Fruit fly (Drosophila melanogaster) whole organism, embryonic: ENCODE results near the gene CG10341.
A peak's percentile ranks its signal among the peaks of the same experiment; 100 is the strongest.

Experiments used
- Atf3 ChIP-seq: fragments of 200-800 bp; sonication (Bioruptor generic); optimal IDR thresholded peaks from 3 replicates; lab custom pipeline; 2016; ENCODE audit warnings: missing biosample characterization, missing genetic modification characterization
- Awh ChIP-seq: fragments of 200-800 bp; sonication (Bioruptor generic); IDR thresholded peaks from 2 replicates; pipeline ENCODE4, ENCODE4 v1.3.6; 2022; ENCODE audit warnings: missing biosample characterization, missing genetic modification characterization
- CG10321 ChIP-seq: fragments of 200-800 bp; sonication (Bioruptor generic); IDR thresholded peaks from 2 replicates; pipeline ENCODE4 v1.3.6; 2022; ENCODE audit warnings: missing biosample characterization, missing genetic modification characterization
- CG11504 ChIP-seq: fragments of 200-800 bp; sonication (Bioruptor generic); optimal IDR thresholded peaks from 3 replicates; lab custom pipeline; 2019; ENCODE audit warnings: missing biosample characterization, mild to moderate bottlenecking, missing genetic modification characterization, moderate library complexity
- CG12391 ChIP-seq: fragments of 200-800 bp; sonication (Bioruptor generic); optimal IDR thresholded peaks from 3 replicates; lab custom pipeline; 2018; ENCODE audit warnings: missing biosample characterization, mild to moderate bottlenecking, missing genetic modification characterization, moderate library complexity
- CG12659 ChIP-seq: fragments of 200-800 bp; sonication (Bioruptor generic); optimal IDR thresholded peaks from 3 replicates; lab custom pipeline; 2017; ENCODE audit warnings: mild to moderate bottlenecking, missing biosample characterization, missing genetic modification reagents, missing genetic modification characterization
- CG13624 ChIP-seq: fragments of 200-800 bp; sonication (Bioruptor generic); optimal IDR thresholded peaks from 2 replicates; lab custom pipeline; 2016; ENCODE audit warnings: missing biosample characterization, missing genetic modification characterization
- CG13894 ChIP-seq: fragments of 200-800 bp; sonication (Bioruptor generic); optimal IDR thresholded peaks from 3 replicates; lab custom pipeline; 2018; ENCODE audit warnings: missing biosample characterization, mild to moderate bottlenecking, missing genetic modification characterization, moderate library complexity
- CG15601 ChIP-seq: fragments of 200-800 bp; sonication (Bioruptor generic); optimal IDR thresholded peaks from 3 replicates; lab custom pipeline; 2019; ENCODE audit warnings: missing biosample characterization, mild to moderate bottlenecking, missing genetic modification characterization, moderate library complexity
- CG16815 ChIP-seq: fragments of 200-800 bp; sonication (Bioruptor generic); optimal IDR thresholded peaks from 3 replicates; lab custom pipeline; 2017; ENCODE audit warnings: missing biosample characterization, mild to moderate bottlenecking, missing genetic modification characterization
- CG17186 ChIP-seq: fragments of 200-800 bp; sonication (Bioruptor generic); optimal IDR thresholded peaks from 3 replicates; lab custom pipeline; 2017; ENCODE audit warnings: missing biosample characterization, missing genetic modification reagents, missing genetic modification characterization
- CG1792 ChIP-seq: fragments of 200-800 bp; sonication (Bioruptor generic); optimal IDR thresholded peaks from 2 replicates; lab custom pipeline; 2016; ENCODE audit warnings: missing biosample characterization, missing genetic modification characterization
- CG2712 ChIP-seq: fragments of 200-800 bp; optimal IDR thresholded peaks from 3 replicates; lab custom pipeline; 2019; ENCODE audit warnings: missing biosample characterization, mild to moderate bottlenecking, missing genetic modification characterization, moderate library complexity
- CG33557 ChIP-seq: fragments of 200-800 bp; sonication (Bioruptor generic); optimal IDR thresholded peaks from 2 replicates; lab custom pipeline; 2019; ENCODE audit warnings: missing biosample characterization, mild to moderate bottlenecking, missing genetic modification characterization, moderate library complexity
- CG6254 ChIP-seq: fragments of 200-800 bp; sonication (Bioruptor generic); optimal IDR thresholded peaks from 3 replicates; lab custom pipeline; 2017; ENCODE audit warnings: mild to moderate bottlenecking, missing biosample characterization, missing genetic modification reagents, missing genetic modification characterization
- CG6272 ChIP-seq: fragments of 200-800 bp; sonication (Bioruptor generic); IDR thresholded peaks from 2 replicates; pipeline ENCODE4 v1.3.6; 2022; ENCODE audit warnings: missing biosample characterization, missing genetic modification characterization
- CG7745 ChIP-seq: fragments of 200-800 bp; sonication (Bioruptor generic); optimal IDR thresholded peaks from 2 replicates; lab custom pipeline; 2018; ENCODE audit warnings: missing biosample characterization, mild to moderate bottlenecking, missing genetic modification characterization, moderate library complexity
- CG7786 ChIP-seq: fragments of 200-800 bp; sonication (Bioruptor generic); optimal IDR thresholded peaks from 2 replicates; lab custom pipeline; 2016; ENCODE audit warnings: missing biosample characterization, missing genetic modification characterization
- CG7839 ChIP-seq: fragments of 200-800 bp; sonication (Bioruptor generic); optimal IDR thresholded peaks from 3 replicates; lab custom pipeline; 2018; ENCODE audit warnings: missing biosample characterization, mild to moderate bottlenecking, missing genetic modification characterization, moderate library complexity
- CG7928 ChIP-seq: fragments of 200-800 bp; sonication (Bioruptor generic); optimal IDR thresholded peaks from 2 replicates; lab custom pipeline; 2017; ENCODE audit warnings: missing biosample characterization, mild to moderate bottlenecking, missing genetic modification characterization
- Chrac-16 ChIP-seq: fragments of 200-800 bp; sonication (Bioruptor generic); optimal IDR thresholded peaks from 3 replicates; lab custom pipeline; 2016; ENCODE audit warnings: missing biosample characterization, missing genetic modification characterization
- CoRest ChIP-seq: fragments of 200-800 bp; sonication (Bioruptor generic); optimal IDR thresholded peaks from 3 replicates; lab custom pipeline; 2018; ENCODE audit warnings: missing biosample characterization, mild to moderate bottlenecking, missing genetic modification characterization, moderate library complexity
- Doc2 ChIP-seq: fragments of 200-800 bp; sonication (Bioruptor generic); IDR thresholded peaks from 2 replicates; pipeline ENCODE4 v1.3.6; 2022; ENCODE audit warnings: missing biosample characterization, missing genetic modification characterization
- Gsc ChIP-seq: fragments of 200-800 bp; sonication (Bioruptor generic); IDR thresholded peaks from 2 replicates; pipeline ENCODE4 v1.3.6; 2022; ENCODE audit warnings: missing biosample characterization, missing genetic modification characterization
- Hmr ChIP-seq: fragments of 200-800 bp; sonication (Bioruptor generic); optimal IDR thresholded peaks from 3 replicates; lab custom pipeline; 2017; ENCODE audit warnings: mild to moderate bottlenecking, missing biosample characterization, missing genetic modification reagents, missing genetic modification characterization
- Hsf ChIP-seq: fragments of 200-800 bp; sonication (Bioruptor generic); optimal IDR thresholded peaks from 3 replicates; lab custom pipeline; 2016; ENCODE audit warnings: missing biosample characterization, missing genetic modification characterization
- NC2β ChIP-seq: fragments of 200-800 bp; sonication (Bioruptor generic); optimal IDR thresholded peaks from 2 replicates; lab custom pipeline; 2016; ENCODE audit warnings: missing biosample characterization, missing genetic modification characterization
- NFAT ChIP-seq: fragments of 200-800 bp; sonication (Bioruptor generic); IDR thresholded peaks from 2 replicates; pipeline ENCODE4 v1.3.6; 2022; ENCODE audit warnings: missing biosample characterization, missing genetic modification characterization
- Nf-YA ChIP-seq: fragments of 200-800 bp; sonication (Bioruptor generic); IDR thresholded peaks from 2 replicates; pipeline ENCODE4 v1.3.6; 2022; ENCODE audit warnings: missing biosample characterization, missing genetic modification characterization
- Pdp1 ChIP-seq, 2 experiments: fragments of 200-800 bp; sonication (Bioruptor generic); optimal IDR thresholded peaks; 3 replicates each; lab custom pipeline; 2016; ENCODE audit warnings: missing biosample characterization in 2 of 2, missing genetic modification characterization in 2 of 2, mild to moderate bottlenecking in 1 of 2, moderate library complexity in 1 of 2
- Six4 ChIP-seq: fragments of 200-800 bp; sonication (Bioruptor generic); optimal IDR thresholded peaks from 2 replicates; lab custom pipeline; 2016; ENCODE audit warnings: missing biosample characterization, missing genetic modification characterization
- YL-1 ChIP-seq: fragments of 200-800 bp; sonication (Bioruptor generic); optimal IDR thresholded peaks from 3 replicates; lab custom pipeline; 2017; ENCODE audit warnings: missing biosample characterization, mild to moderate bottlenecking, missing genetic modification characterization
- ara ChIP-seq: fragments of 200-800 bp; sonication (Bioruptor generic); IDR thresholded peaks from 2 replicates; pipeline ENCODE4 v1.3.6; 2022; ENCODE audit warnings: missing biosample characterization, missing genetic modification characterization
- ash1 ChIP-seq: fragments of 200-800 bp; sonication (Bioruptor generic); optimal IDR thresholded peaks from 2 replicates; lab custom pipeline; 2018; ENCODE audit warnings: missing biosample characterization, mild to moderate bottlenecking, missing genetic modification characterization
- cato ChIP-seq: fragments of 200-800 bp; sonication (Bioruptor generic); optimal IDR thresholded peaks from 2 replicates; lab custom pipeline; 2016; ENCODE audit warnings: missing biosample characterization, missing genetic modification characterization, borderline replicate concordance
- chinmo ChIP-seq: fragments of 200-800 bp; sonication (Bioruptor generic); IDR thresholded peaks from 4 replicates; pipeline ENCODE4 v1.3.6; 2022; ENCODE audit warnings: missing biosample characterization, missing genetic modification characterization; ENCODE audit not compliant: partially characterized antibody
- corto ChIP-seq: fragments of 200-800 bp; sonication (Bioruptor generic); optimal IDR thresholded peaks from 2 replicates; lab custom pipeline; 2016; ENCODE audit warnings: missing biosample characterization, mild to moderate bottlenecking, missing genetic modification characterization, moderate library complexity
- disco-r ChIP-seq: fragments of 200-800 bp; sonication (Bioruptor generic); optimal IDR thresholded peaks from 2 replicates; lab custom pipeline; 2016; ENCODE audit warnings: missing biosample characterization, missing genetic modification characterization
- dysf ChIP-seq: fragments of 200-800 bp; sonication (Bioruptor generic); IDR thresholded peaks from 3 replicates; pipeline ENCODE4 v1.3.6; 2022; ENCODE audit warnings: missing biosample characterization, missing genetic modification characterization
- fd96Cb ChIP-seq: fragments of 200-800 bp; sonication (Bioruptor generic); optimal IDR thresholded peaks from 2 replicates; lab custom pipeline; 2018; ENCODE audit warnings: missing biosample characterization, mild to moderate bottlenecking, missing genetic modification characterization, moderate library complexity
- gfzf ChIP-seq: fragments of 200-800 bp; sonication (Bioruptor generic); optimal IDR thresholded peaks from 2 replicates; lab custom pipeline; 2016; ENCODE audit warnings: missing biosample characterization, mild to moderate bottlenecking, missing genetic modification characterization, moderate library complexity
- maf-S ChIP-seq: fragments of 200-800 bp; sonication (Bioruptor generic); optimal IDR thresholded peaks from 2 replicates; lab custom pipeline; 2016; ENCODE audit warnings: missing biosample characterization, missing genetic modification characterization
- mirr ChIP-seq: fragments of 200-800 bp; sonication (Bioruptor generic); optimal IDR thresholded peaks from 3 replicates; lab custom pipeline; 2018; ENCODE audit warnings: missing biosample characterization, mild to moderate bottlenecking, missing genetic modification characterization
- nau ChIP-seq: fragments of 200-800 bp; sonication (Bioruptor generic); optimal IDR thresholded peaks from 3 replicates; lab custom pipeline; 2017; ENCODE audit warnings: missing biosample characterization, mild to moderate bottlenecking, missing genetic modification characterization, missing genetic modification reagents
- prd ChIP-seq, 3 experiments: fragments of >200 bp in 2 of 3; fragments of 200-800 bp in 1 of 3; sonication (Bioruptor generic) in 1 of 3; optimal IDR thresholded peaks in 2 of 3; IDR thresholded peaks in 1 of 3; 2 replicates in 2 of 3; 3 replicates in 1 of 3; pipeline versions ENCODE4 v1.3.6 to Lab custom; 2017 to 2022; ENCODE audit warnings: missing biosample characterization in 1 of 3, missing genetic modification characterization in 1 of 3
- tgo ChIP-seq: fragments of 200-800 bp; sonication (Bioruptor generic); IDR thresholded peaks from 3 replicates; pipeline ENCODE4 v1.3.6; 2022; ENCODE audit warnings: missing biosample characterization, missing genetic modification characterization
- zen2 ChIP-seq: fragments of 200-800 bp; sonication (Bioruptor generic); IDR thresholded peaks from 3 replicates; pipeline ENCODE4 v1.3.6; 2022; ENCODE audit warnings: missing biosample characterization, missing genetic modification characterization; ENCODE audit not compliant: partially characterized antibody

CG10341 gene

DNA sequence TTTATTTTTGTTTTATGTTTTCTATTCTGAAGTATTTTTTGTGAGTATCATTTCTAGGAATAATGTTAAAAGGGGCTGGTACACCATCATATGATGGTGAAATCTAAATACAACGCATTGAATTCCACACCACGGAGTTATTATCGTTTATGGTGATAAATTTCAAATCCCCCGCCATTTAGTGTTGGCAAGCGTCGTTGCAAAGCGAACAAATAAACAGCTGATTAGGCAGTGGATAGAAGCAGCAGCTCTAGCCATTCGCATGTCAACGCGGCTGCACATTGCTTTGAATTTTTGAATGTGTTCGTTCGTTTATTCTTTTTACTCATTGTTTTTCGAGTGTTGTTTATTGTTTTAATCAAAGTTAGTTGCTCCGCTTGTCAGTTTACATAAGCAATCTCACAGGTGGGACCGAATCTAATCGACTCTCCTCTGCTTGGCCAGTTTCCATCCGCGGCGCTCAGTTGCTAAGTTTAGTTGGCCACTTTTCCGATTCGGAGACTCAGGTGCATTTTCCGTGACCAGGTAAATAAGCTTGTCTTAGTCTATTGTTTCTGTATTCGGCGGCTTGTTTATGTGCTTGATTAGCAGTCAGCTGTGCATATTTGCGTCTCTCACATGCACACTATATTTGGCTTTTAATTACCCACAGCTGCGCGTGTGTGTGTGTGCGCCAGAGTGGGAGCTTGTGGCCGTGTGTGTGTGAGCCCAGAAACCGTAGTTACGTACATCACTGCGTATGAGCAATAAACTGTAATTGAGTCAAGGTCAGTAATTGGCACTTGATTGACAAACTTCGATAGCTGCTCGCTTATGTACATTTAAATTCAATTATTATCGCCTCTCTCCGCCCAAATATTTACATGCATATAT, 21.3 kb upstream of the CG10341 start, which contains the start of the genes Mst36Fa and CG31751 (continued):
- TF ChIP-seq CG13894 (tag; lab: Kevin White, UChicago) (peak; percentile 68), CG7786 (GFP tag; lab: Kevin White, UChicago) (peak; percentile 76), maf-S (peak; percentile 75), Atf3 (GFP tag; lab: Kevin White, UChicago) (peak; percentile 2), CG33557 (GFP tag; lab: Kevin White, UChicago) (peak; percentile 36), NFAT (GFP tag; lab: Robert Waterston, UW) (no peak; the same call in 1 of the 2 replicates), CG6272 (GFP tag; lab: Robert Waterston, UW) (no peak), tgo (GFP tag; lab: Robert Waterston, UW) (peak; percentile 28; the same call in 1 of the 3 replicates), fd96Cb (peak; percentile 31), zen2 (no peak), NC2β (peak; percentile 72), CG2712 (tag; lab: Kevin White, UChicago) (peak; percentile 45), CG7839 (tag; lab: Kevin White, UChicago) (peak; percentile 45), Hsf (GFP tag; lab: Kevin White, UChicago) (peak; percentile 64), chinmo (peak; percentile 80; the same call in 2 of the 4 replicates), disco-r (GFP tag; lab: Kevin White, UChicago) (peak; percentile 77), CG15601 (tag; lab: Kevin White, UChicago) (peak; percentile 87), CG11504 (tag; lab: Kevin White, UChicago) (peak; percentile 67), CG16815 (GFP tag; lab: Kevin White, UChicago) (no peak), CG13624 (GFP tag; lab: Kevin White, UChicago) (peak; percentile 75), YL-1 (GFP tag; lab: Kevin White, UChicago) (peak; percentile 82), Hmr (peak; percentile 95), dysf (GFP tag; lab: Robert Waterston, UW) (peak; percentile 56; the same call in 1 of the 3 replicates), CG7745 (tag; lab: Kevin White, UChicago) (peak; percentile 54), Six4 (GFP tag; lab: Kevin White, UChicago) (peak; percentile 30), CG17186 (GFP tag; lab: Kevin White, UChicago) (peak; percentile 54), Nf-YA (GFP tag; lab: Robert Waterston, UW) (peak; percentile 73), CG10321 (GFP tag; lab: Robert Waterston, UW) (no peak), ara (GFP tag; lab: Robert Waterston, UW) (peak; percentile 19; the same call in 1 of the 2 replicates), cato (no peak), nau (no peak), ash1 (peak; percentile 88), CG12659 (GFP tag; lab: Kevin White, UChicago) (peak; percentile 88), Chrac-16 (GFP tag; lab: Kevin White, UChicago) (no peak), CG12391 (peak; percentile 44), Gsc (no peak), Pdp1 (GFP tag; optimal IDR thresholded peaks at IDR 0.05; lab: Kevin White, UChicago) (peak in 1 of 2 experiments; percentile 67), prd (optimal IDR thresholded peaks at IDR 0.05; lab: Kevin White, UChicago) (no peak), prd (GFP tag; IDR thresholded peaks at IDR 0.05; lab: Robert Waterston, UW) (no peak), Awh (peak; percentile 88), CoRest (peak; percentile 66), CG7928 (GFP tag; lab: Kevin White, UChicago) (peak; percentile 58), Doc2 (no peak), CG1792 (GFP tag; lab: Kevin White, UChicago) (peak; percentile 82), corto (GFP tag; lab: Kevin White, UChicago) (no peak), gfzf (GFP tag; lab: Kevin White, UChicago) (peak; percentile 54), mirr (GFP tag; lab: Kevin White, UChicago) (peak; percentile 94), CG6254 (GFP tag; lab: Kevin White, UChicago) (peak; percentile 55)
